Worm (Caenorhabditis elegans): ENCODE results near the gene daf-42.

- no peak for TF ChIP-seq him-1 (tag; optimal IDR thresholded peaks at IDR 0.05)
- no peak for TF ChIP-seq dao-5 (tag; optimal IDR thresholded peaks at IDR 0.05)
- no peak for TF ChIP-seq W03F9.2 (tag; optimal IDR thresholded peaks at IDR 0.05)
These were observed 41.3 kb downstream of the daf-42 start, which contains the start of gene npr-27 for ce11 chrIV:7305325-7305724.
